Fruit fly (Drosophila melanogaster): ENCODE measurements around the gene alpha-Est4.

dm6 chr3R:7538435-7538834 lies at the start of gene alpha-Est4:
- TF ChIP-seq CTCF (optimal IDR thresholded peaks at IDR 0.05) (no peak), CG8478 (optimal IDR thresholded peaks at IDR 0.05) (no peak)
